Worm (Caenorhabditis elegans) whole organism, L3 larva: Measurements from ENCODE around the gene R04D3.3.

Experiments used
- R02D3.7 ChIP-seq: fragments of 150-350 bp; optimal IDR thresholded peaks from 2 replicates; lab custom pipeline; 2014; ENCODE audit warnings: missing biosample characterization, missing genetic modification characterization
- aly-2 ChIP-seq: fragments of 150-350 bp; optimal IDR thresholded peaks from 2 replicates; lab custom pipeline; 2014; ENCODE audit warnings: missing biosample characterization, missing genetic modification characterization
- ama-1 ChIP-seq: fragments of 150-350 bp; optimal IDR thresholded peaks from 2 replicates; lab custom pipeline; 2018
- ceh-16 ChIP-seq: sonication (generic microtip); optimal IDR thresholded peaks from 2 replicates; lab custom pipeline; 2017; ENCODE audit warnings: missing biosample characterization, missing genetic modification characterization
- ceh-28 ChIP-seq: fragments of 150-350 bp; optimal IDR thresholded peaks from 2 replicates; lab custom pipeline; 2014; ENCODE audit warnings: missing biosample characterization, missing genetic modification reagents, missing genetic modification characterization
- daf-12 ChIP-seq: fragments of 150-350 bp; optimal IDR thresholded peaks from 2 replicates; lab custom pipeline; 2014; ENCODE audit warnings: missing biosample characterization, missing genetic modification reagents, missing genetic modification characterization
- egl-27 ChIP-seq: sonication (generic microtip); optimal IDR thresholded peaks from 4 replicates; lab custom pipeline; 2017; ENCODE audit warnings: missing biosample characterization, missing genetic modification reagents, missing genetic modification characterization
- egl-5 ChIP-seq: fragments of 150-350 bp; optimal IDR thresholded peaks from 2 replicates; lab custom pipeline; 2017; ENCODE audit warnings: missing biosample characterization, missing genetic modification reagents, missing genetic modification characterization, inconsistent platforms
- elt-1 ChIP-seq: fragments of 150-350 bp; optimal IDR thresholded peaks from 2 replicates; lab custom pipeline; 2014; ENCODE audit warnings: missing biosample characterization, missing genetic modification characterization
- elt-2 ChIP-seq: sonication (generic microtip); optimal IDR thresholded peaks from 2 replicates; lab custom pipeline; 2016; ENCODE audit warnings: missing genetic modification reagents, mild to moderate bottlenecking, missing genetic modification characterization, missing compliant biosample characterization
- eor-1 ChIP-seq, 2 experiments: fragments of 150-350 bp; optimal IDR thresholded peaks; 2 replicates each; lab custom pipeline; 2014 to 2018; ENCODE audit warnings: missing biosample characterization in 2 of 2, missing genetic modification characterization in 2 of 2
- fkh-10 ChIP-seq: sonication (generic microtip); optimal IDR thresholded peaks from 2 replicates; lab custom pipeline; 2017; ENCODE audit warnings: missing biosample characterization, missing genetic modification reagents, missing genetic modification characterization
- fkh-2 ChIP-seq: fragments of 150-350 bp; optimal IDR thresholded peaks from 2 replicates; lab custom pipeline; 2014; ENCODE audit warnings: missing biosample characterization, missing genetic modification reagents, missing genetic modification characterization
- jun-1 ChIP-seq: fragments of 150-350 bp; optimal IDR thresholded peaks from 2 replicates; lab custom pipeline; 2014; ENCODE audit warnings: missing biosample characterization, missing genetic modification reagents, missing genetic modification characterization
- lin-15B ChIP-seq: fragments of 150-350 bp; optimal IDR thresholded peaks from 2 replicates; lab custom pipeline; 2014; ENCODE audit warnings: missing biosample characterization, missing genetic modification characterization
- lsy-12 ChIP-seq: sonication (generic microtip); optimal IDR thresholded peaks from 2 replicates; lab custom pipeline; 2016; ENCODE audit warnings: mild to moderate bottlenecking, missing genetic modification characterization, missing compliant biosample characterization
- nfya-1 ChIP-seq: sonication (generic microtip); optimal IDR thresholded peaks from 2 replicates; lab custom pipeline; 2017; ENCODE audit warnings: missing genetic modification characterization, mild to moderate bottlenecking, missing compliant biosample characterization, antibody characterized with exemption, moderate library complexity; ENCODE audit not compliant: insufficient read depth
- nhr-11 ChIP-seq: fragments of 150-350 bp; optimal IDR thresholded peaks from 2 replicates; lab custom pipeline; 2014; ENCODE audit warnings: missing biosample characterization, missing genetic modification characterization
- nhr-23 ChIP-seq: fragments of 150-350 bp; optimal IDR thresholded peaks from 2 replicates; lab custom pipeline; 2014; ENCODE audit warnings: missing biosample characterization, missing genetic modification reagents, missing genetic modification characterization
- nhr-237 ChIP-seq: fragments of 150-350 bp; optimal IDR thresholded peaks from 2 replicates; lab custom pipeline; 2014; ENCODE audit warnings: missing biosample characterization, missing genetic modification characterization
- nhr-28 ChIP-seq: fragments of 150-350 bp; optimal IDR thresholded peaks from 2 replicates; lab custom pipeline; 2014; ENCODE audit warnings: missing biosample characterization, missing genetic modification characterization
- nhr-43 ChIP-seq: sonication (generic microtip); optimal IDR thresholded peaks from 2 replicates; lab custom pipeline; 2016; ENCODE audit warnings: mild to moderate bottlenecking, missing genetic modification characterization, missing compliant biosample characterization; ENCODE audit not compliant: poor library complexity, severe bottlenecking
- nhr-67 ChIP-seq: fragments of 150-350 bp; optimal IDR thresholded peaks from 2 replicates; lab custom pipeline; 2014; ENCODE audit warnings: missing biosample characterization, missing genetic modification characterization
- nhr-77 ChIP-seq: fragments of 150-350 bp; optimal IDR thresholded peaks from 2 replicates; lab custom pipeline; 2014; ENCODE audit warnings: missing biosample characterization, missing genetic modification characterization
- tbx-2 ChIP-seq: sonication (generic microtip); optimal IDR thresholded peaks from 2 replicates; lab custom pipeline; 2016; ENCODE audit warnings: mild to moderate bottlenecking, missing genetic modification characterization, missing compliant biosample characterization
- unc-62 ChIP-seq: fragments of 150-350 bp; sonication (generic microtip); optimal IDR thresholded peaks from 4 replicates; lab custom pipeline; 2014; ENCODE audit warnings: missing biosample characterization, missing genetic modification reagents, missing genetic modification characterization
- zag-1 ChIP-seq: fragments of 150-350 bp; optimal IDR thresholded peaks from 2 replicates; lab custom pipeline; 2014; ENCODE audit warnings: missing biosample characterization, missing genetic modification characterization
- ztf-11 ChIP-seq: fragments of 150-350 bp; optimal IDR thresholded peaks from 2 replicates; lab custom pipeline; 2014; ENCODE audit warnings: missing biosample characterization, missing genetic modification characterization
- ztf-4 ChIP-seq: fragments of 150-350 bp; optimal IDR thresholded peaks from 2 replicates; lab custom pipeline; 2014; ENCODE audit warnings: missing biosample characterization, missing genetic modification characterization

R04D3.3 gene

DNA sequence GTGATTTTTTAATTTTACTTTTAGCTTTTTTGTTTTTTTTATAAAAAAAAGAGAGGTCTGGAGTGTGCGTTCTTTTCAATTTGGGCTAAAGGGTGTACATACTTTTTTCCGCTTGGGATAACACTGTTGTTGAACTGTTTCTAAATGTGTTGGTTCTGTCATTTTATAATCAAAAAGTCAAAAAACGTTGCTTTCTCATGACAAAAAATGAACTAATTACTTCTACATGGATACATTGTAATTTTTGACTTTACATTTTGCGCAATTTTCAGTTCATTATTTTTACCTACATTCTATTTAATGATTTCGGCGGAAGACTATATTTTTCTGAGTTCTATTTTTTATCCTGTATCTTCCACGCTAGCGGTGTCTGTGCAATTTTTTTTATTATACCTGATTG lies 1.1 kb upstream of the R04D3.3 start, which contains the start of gene srd-38:
Gene srd-38, plus strand, starts transcription at position 301 of the 400 bp plus-strand sequence.
- TF ChIP-seq lsy-12 (tag; lab: Kevin White, UChicago), result no peak
- TF ChIP-seq eor-1 (tag; optimal IDR thresholded peaks at IDR 0.05; lab: Kevin White, UChicago), result no peak
- TF ChIP-seq aly-2, result no peak

DNA sequence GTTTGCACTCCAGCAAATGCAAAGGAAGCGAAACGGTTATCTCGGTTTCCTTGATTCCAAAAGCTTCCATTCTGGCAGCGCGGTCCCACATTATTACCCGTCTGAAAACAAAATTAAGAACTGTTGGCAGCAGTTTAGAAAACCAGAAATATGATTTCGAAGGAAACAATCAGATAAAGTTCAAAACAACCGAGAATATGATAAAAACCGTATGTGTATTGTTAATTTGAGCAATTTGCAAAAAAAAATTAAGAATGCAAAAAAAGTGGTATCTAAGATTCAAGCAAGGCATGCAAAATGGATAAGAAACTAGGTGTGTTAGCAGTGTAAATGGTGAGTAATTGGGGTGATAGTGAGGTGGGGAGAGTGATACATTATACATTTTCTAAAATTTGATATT lies 1.7 kb downstream of the R04D3.3 start, which contains the start of gene R04D3.4:
Gene R04D3.4, minus strand, starts transcription at position 101 of the 400 bp plus-strand sequence.
- TF ChIP-seq eor-1 (tag; optimal IDR thresholded peaks at IDR 0.05; lab: Kevin White, UChicago) (no peak), unc-62 (GFP tag; lab: Kevin White, UChicago) (no peak), ztf-11 (tag; lab: Kevin White, UChicago) (no peak), lsy-12 (tag; lab: Kevin White, UChicago) (no peak)
- TF ChIP-seq, all 47 proteins: peak for 0

DNA sequence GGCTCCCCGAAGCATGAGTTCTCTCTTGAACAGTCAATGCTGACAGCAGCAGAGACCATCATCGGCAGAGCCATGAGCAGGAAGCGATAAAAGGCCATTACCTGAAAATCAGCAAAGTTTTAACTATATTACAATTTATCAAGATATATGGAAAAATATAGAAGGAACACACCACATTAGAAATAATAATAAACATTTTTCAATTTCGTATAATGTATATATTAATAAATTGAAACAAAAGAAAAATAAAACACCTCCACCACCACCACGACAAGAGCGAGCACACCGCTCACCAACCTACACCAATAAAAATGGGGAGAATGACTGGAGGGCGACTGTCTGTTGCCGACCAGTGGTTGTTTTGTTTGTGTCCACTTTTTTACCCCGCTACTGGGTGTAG lies 3.9 kb downstream of the R04D3.3 start, which contains the start of gene R04D3.2:
Gene R04D3.2, minus strand, starts transcription at position 101 of the 400 bp plus-strand sequence.
- TF ChIP-seq tbx-2 (tag; lab: Kevin White, UChicago), result no peak
- no peak for TF ChIP-seq unc-62 (GFP tag; lab: Kevin White, UChicago)
- no peak for TF ChIP-seq R02D3.7
- TF ChIP-seq lin-15B (tag; lab: Kevin White, UChicago), result no peak
- TF ChIP-seq fkh-10 (GFP tag; lab: Kevin White, UChicago), result no peak
- no peak for TF ChIP-seq daf-12 (tag; lab: Kevin White, UChicago)
- TF ChIP-seq nhr-28 (tag; lab: Kevin White, UChicago), result no peak

DNA sequence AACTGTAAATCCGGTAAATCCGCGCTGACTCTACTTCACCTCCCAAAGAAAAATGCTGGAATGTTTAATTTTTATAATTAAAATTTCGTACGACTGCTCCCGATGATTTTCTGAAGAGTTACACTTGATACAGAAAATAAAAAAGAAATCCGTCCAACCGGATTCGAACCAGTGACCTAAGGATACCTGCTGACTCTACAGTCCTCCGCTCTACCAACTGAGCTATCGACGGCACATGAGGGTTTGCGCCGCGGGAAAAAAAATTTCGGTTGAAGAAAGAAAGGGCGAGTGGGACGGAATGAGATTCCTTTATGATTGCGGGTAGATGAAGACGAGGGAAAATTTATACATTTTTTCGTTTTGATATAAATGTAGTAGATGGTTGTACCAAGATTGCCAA lies 5.8 kb downstream of the R04D3.3 start:
- no peak for TF ChIP-seq nhr-23 (tag; lab: Kevin White, UChicago)
- TF ChIP-seq ztf-4 (tag; lab: Kevin White, UChicago), result no peak
- no peak for TF ChIP-seq nfya-1 (tag; lab: Kevin White, UChicago)
- no peak for TF ChIP-seq jun-1 (tag; lab: Kevin White, UChicago)
- TF ChIP-seq zag-1 (tag; lab: Kevin White, UChicago), result no peak
- no peak for TF ChIP-seq fkh-10 (GFP tag; lab: Kevin White, UChicago)
- no peak for TF ChIP-seq ztf-11 (tag; lab: Kevin White, UChicago)
- no peak for TF ChIP-seq nhr-11 (tag; lab: Kevin White, UChicago)
- no peak for TF ChIP-seq nhr-67 (tag; lab: Kevin White, UChicago)
- TF ChIP-seq egl-27 (tag; lab: Kevin White, UChicago), result no peak
- no peak for TF ChIP-seq nhr-43 (tag; lab: Kevin White, UChicago)
- no peak for TF ChIP-seq aly-2
- no peak for TF ChIP-seq nhr-28 (tag; lab: Kevin White, UChicago)
- no peak for TF ChIP-seq nhr-237
- no peak for TF ChIP-seq nhr-77 (tag; lab: Kevin White, UChicago)
- TF ChIP-seq elt-1 (tag; lab: Kevin White, UChicago), result no peak
- no peak for TF ChIP-seq R02D3.7
- TF ChIP-seq daf-12 (tag; lab: Kevin White, UChicago), result no peak

DNA sequence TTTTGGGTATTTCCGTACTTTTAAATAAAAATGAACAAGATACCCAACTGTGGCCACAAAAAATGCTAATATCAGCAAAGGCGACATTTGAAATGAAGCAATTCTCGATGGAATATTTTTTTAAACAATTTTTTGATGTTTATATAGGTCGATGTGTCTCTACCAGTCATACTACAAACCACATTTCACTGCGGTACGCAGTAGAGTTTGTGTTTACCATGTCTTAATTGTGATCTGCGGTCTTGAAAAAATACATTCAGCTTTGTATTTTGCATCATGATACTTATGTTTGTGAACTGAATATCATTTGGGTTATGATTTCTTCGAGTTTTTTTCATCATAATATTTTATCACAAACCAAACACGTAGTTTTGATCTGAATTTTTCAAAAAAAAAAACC lies 6.3 kb downstream of the R04D3.3 start, which contains the start of gene cyp-14A4:
Gene cyp-14A4, minus strand, starts transcription at position 107 of the 400 bp plus-strand sequence.
- no peak for TF ChIP-seq egl-5 (tag; lab: Kevin White, UChicago)
- TF ChIP-seq ama-1 (lab: Kevin White, UChicago), result no peak
- TF ChIP-seq fkh-2 (tag; lab: Kevin White, UChicago), result no peak
- TF ChIP-seq egl-27 (tag; lab: Kevin White, UChicago), result no peak
- TF ChIP-seq, all 47 proteins: peak for 0

DNA sequence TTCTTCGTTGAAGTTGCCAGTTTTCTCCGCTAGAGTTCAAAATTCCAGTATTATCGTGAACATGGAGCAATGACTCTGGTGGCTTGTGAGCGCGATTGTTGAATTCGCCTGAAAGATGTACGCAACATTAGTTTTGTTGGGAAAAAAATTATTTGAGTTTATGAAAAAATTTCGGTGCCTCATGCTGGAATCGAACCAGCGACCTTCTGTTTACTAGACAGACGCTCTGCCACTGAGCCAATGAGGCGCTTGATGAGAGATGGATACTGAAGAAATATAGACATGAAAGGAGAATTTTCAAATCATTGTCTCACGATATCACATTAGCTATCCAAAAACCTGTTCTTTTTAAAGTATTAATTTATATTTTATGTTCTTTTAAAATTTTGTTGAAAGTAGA lies 7.0 kb downstream of the R04D3.3 start:
- TF ChIP-seq ceh-16 (tag; lab: Kevin White, UChicago) (no peak), nhr-43 (tag; lab: Kevin White, UChicago) (peak; percentile 62), elt-2 (tag; lab: Kevin White, UChicago) (peak; percentile 16), unc-62 (GFP tag; lab: Kevin White, UChicago) (no peak), ceh-28 (tag; lab: Kevin White, UChicago) (no peak), egl-27 (tag; lab: Kevin White, UChicago) (no peak)
